Worm (Caenorhabditis elegans) whole organism, L4/young adult: ENCODE measurements around the gene ttr-48.

Source experiments
- W03F9.2 ChIP-seq: fragments of 150-350 bp; optimal IDR thresholded peaks from 2 replicates; lab custom pipeline; 2014; ENCODE audit warnings: missing biosample characterization, missing genetic modification characterization
- dao-5 ChIP-seq: sonication (generic microtip); optimal IDR thresholded peaks from 2 replicates; lab custom pipeline; 2016; ENCODE audit warnings: missing genotype, missing genetic modification characterization, moderate library complexity, missing compliant biosample characterization

- TF ChIP-seq dao-5 (no peak), W03F9.2 (tag; lab: Kevin White, UChicago) (no peak)
Measured at ce11 chrX:3822061-3822460, 20.2 kb downstream of the ttr-48 start.
